2 worm cellular contexts compared by ENCODE assay signal in genomic region chrIII:7958085-7958484, ce11.
A peak's percentile ranks its signal among the peaks of the same experiment; 100 is the strongest.
TF ChIP-seq lines count a peak whose summit lies in the region.

TSS of gene C29E4.11 (minus strand) at chrIII:7958114.

TF ChIP-seq in whole organism, L1 larva, 84 proteins besides CTCF, POLR2A, EP300 and RAD21 (continued from another document):
- peak in 1 of 2 experiments; percentile 13 for TF ChIP-seq lin-35 (GFP tag; optimal IDR thresholded peaks at IDR 0.05; lab: Kevin White, UChicago)
- no peak for TF ChIP-seq tlp-1 (tag; optimal IDR thresholded peaks at IDR 0.05; lab: Kevin White, UChicago)
- TF ChIP-seq F16B12.6 (tag; optimal IDR thresholded peaks at IDR 0.05; lab: Kevin White, UChicago): no peak
- peak; percentile 2 for TF ChIP-seq blmp-1 (tag; optimal IDR thresholded peaks at IDR 0.05; lab: Kevin White, UChicago)
- no peak for TF ChIP-seq lin-39 (tag; optimal IDR thresholded peaks at IDR 0.05; lab: Kevin White, UChicago)
- TF ChIP-seq swsn-7 (tag; optimal IDR thresholded peaks at IDR 0.05; lab: Kevin White, UChicago): peak; percentile 11
- no peak for TF ChIP-seq C04F5.9 (tag; optimal IDR thresholded peaks at IDR 0.05; lab: Kevin White, UChicago)
- peak; percentile 28 for TF ChIP-seq mep-1 (tag; optimal IDR thresholded peaks at IDR 0.05; lab: Kevin White, UChicago)
- no peak for TF ChIP-seq pax-3 (tag; optimal IDR thresholded peaks at IDR 0.05; lab: Kevin White, UChicago)
- no peak for TF ChIP-seq fos-1 (tag; optimal IDR thresholded peaks at IDR 0.05; lab: Kevin White, UChicago)
- no peak for TF ChIP-seq ztf-11 (tag; optimal IDR thresholded peaks at IDR 0.05; lab: Kevin White, UChicago)
- TF ChIP-seq zip-4 (GFP tag; optimal IDR thresholded peaks at IDR 0.05; lab: Kevin White, UChicago): no peak
- TF ChIP-seq efl-1 (optimal IDR thresholded peaks at IDR 0.05; lab: Kevin White, UChicago): peak; percentile 48 to 62
- TF ChIP-seq efl-1 (GFP tag; optimal IDR thresholded peaks at IDR 0.05 in 1 of 2; lab: Kevin White, UChicago): peak in 1 of 2 experiments; percentile 83
- no peak for TF ChIP-seq rnt-1 (tag; optimal IDR thresholded peaks at IDR 0.05; lab: Kevin White, UChicago)
- TF ChIP-seq unc-98 (GFP tag; IDR thresholded peaks at IDR 0.05; lab: Robert Waterston, UW): no peak
- no peak for TF ChIP-seq pag-3 (tag; optimal IDR thresholded peaks at IDR 0.05; lab: Kevin White, UChicago; ENCODE audit: borderline replicate concordance, insufficient read depth)
- TF ChIP-seq nhr-71 (tag; optimal IDR thresholded peaks at IDR 0.05; lab: Kevin White, UChicago): peak; percentile 31
- TF ChIP-seq mab-9 (GFP tag; IDR thresholded peaks at IDR 0.05; lab: Robert Waterston, UW): no peak
- TF ChIP-seq nhr-77 (tag; optimal IDR thresholded peaks at IDR 0.05; lab: Kevin White, UChicago): no peak
- TF ChIP-seq alr-1 (tag; optimal IDR thresholded peaks at IDR 0.05; lab: Kevin White, UChicago; ENCODE audit: borderline replicate concordance): no peak
- TF ChIP-seq tbx-2 (tag; optimal IDR thresholded peaks at IDR 0.05; lab: Kevin White, UChicago): no peak
- TF ChIP-seq lsy-2 (tag; optimal IDR thresholded peaks at IDR 0.05; lab: Kevin White, UChicago): peak; percentile 0 to 34
- no peak for TF ChIP-seq nhr-28 (tag; optimal IDR thresholded peaks at IDR 0.05; lab: Kevin White, UChicago)
TF ChIP-seq in whole organism, L1 larva: peak in this region for 9.

TF ChIP-seq in whole organism, L4 larva, 104 proteins besides CTCF, POLR2A, EP300 and RAD21 (continued from another document):
- TF ChIP-seq dve-1 (tag; optimal IDR thresholded peaks at IDR 0.05; lab: Kevin White, UChicago; ENCODE audit: insufficient read depth) (peak; percentile 15), ZK546.5 (tag; optimal IDR thresholded peaks at IDR 0.05; lab: Kevin White, UChicago) (no peak), ceh-32 (tag; optimal IDR thresholded peaks at IDR 0.05; lab: Kevin White, UChicago; ENCODE audit: poor library complexity) (no peak), pha-4 (GFP tag; IDR thresholded peaks at IDR 0.05; lab: Robert Waterston, UW) (no peak), pha-4 (tag; optimal IDR thresholded peaks at IDR 0.05; lab: Kevin White, UChicago) (no peak), hlh-30 (tag; optimal IDR thresholded peaks at IDR 0.05; lab: Kevin White, UChicago; ENCODE audit: insufficient read depth) (peak; percentile 5), zag-1 (tag; optimal IDR thresholded peaks at IDR 0.05; lab: Kevin White, UChicago) (no peak), Y75B8A.6 (GFP tag; IDR thresholded peaks at IDR 0.05; lab: Robert Waterston, UW) (no peak)
